Worm (Caenorhabditis elegans) whole organism, L1 larva: ENCODE data around the gene C16D9.9.

Source experiments
- blmp-1 ChIP-seq: fragments of 150-350 bp; optimal IDR thresholded peaks from 2 replicates; lab custom pipeline; 2014; ENCODE audit warnings: missing biosample characterization, missing genetic modification characterization
- ztf-11 ChIP-seq, 2 experiments: sonication (generic microtip); optimal IDR thresholded peaks; 2 replicates each; lab custom pipeline; 2016 to 2017; ENCODE audit warnings: missing genetic modification characterization in 2 of 2, missing biosample characterization in 1 of 2, missing compliant biosample characterization in 1 of 2

DNA sequence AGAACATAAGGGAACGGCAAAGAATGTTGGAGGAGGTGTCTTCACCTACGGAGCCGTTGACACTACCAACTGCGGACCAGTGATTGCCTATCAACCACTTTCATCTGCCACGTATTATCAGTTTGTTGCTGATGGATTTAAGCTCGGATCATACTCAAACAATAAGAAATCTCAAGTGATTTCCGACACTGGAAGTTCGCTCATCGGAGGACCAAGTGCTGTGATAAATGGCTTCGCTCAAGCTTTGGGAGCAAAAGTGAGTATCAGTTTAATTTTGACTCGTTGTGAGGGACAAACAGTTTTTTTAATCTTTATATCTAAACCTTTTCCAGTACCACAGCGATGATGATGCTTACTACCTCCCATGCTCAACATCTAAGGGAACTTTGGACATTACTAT is 7.4 kb downstream of the C16D9.9 start:
- no peak for TF ChIP-seq ztf-11 (tag; optimal IDR thresholded peaks at IDR 0.05; lab: Kevin White, UChicago)
- TF ChIP-seq blmp-1 (tag; lab: Kevin White, UChicago): no peak
